Fruit fly (Drosophila melanogaster): ENCODE data around the gene CG14563.

CG14563 gene

dm6 chr3L:21891307-21891774, 49.2 kb upstream of the CG14563 start (continued):
- TF ChIP-seq CG18764 (GFP tag; optimal IDR thresholded peaks at IDR 0.05): no peak
- no peak for TF ChIP-seq tll (GFP tag; optimal IDR thresholded peaks at IDR 0.05)
- no peak for TF ChIP-seq CG4328 (GFP tag; optimal IDR thresholded peaks at IDR 0.05)
- TF ChIP-seq CG15696 (tag; optimal IDR thresholded peaks at IDR 0.05): no peak
- TF ChIP-seq en (GFP tag; optimal IDR thresholded peaks at IDR 0.05): no peak
- no peak for TF ChIP-seq CG7786 (GFP tag; optimal IDR thresholded peaks at IDR 0.05)
- no peak for TF ChIP-seq ewg (GFP tag; optimal IDR thresholded peaks at IDR 0.05)
- no peak for TF ChIP-seq CG3281 (GFP tag; optimal IDR thresholded peaks at IDR 0.05)
- peak; percentile 20 for TF ChIP-seq nom (GFP tag; optimal IDR thresholded peaks at IDR 0.05)
- TF ChIP-seq az2 (GFP tag; optimal IDR thresholded peaks at IDR 0.05): no peak
- TF ChIP-seq CG14667 (GFP tag; IDR thresholded peaks at IDR 0.05): no peak
- TF ChIP-seq BtbVII (GFP tag; optimal IDR thresholded peaks at IDR 0.05): no peak
- no peak for TF ChIP-seq CG7357 (GFP tag; IDR thresholded peaks at IDR 0.05)
- no peak for TF ChIP-seq CG34376 (GFP tag; optimal IDR thresholded peaks at IDR 0.05)
- TF ChIP-seq CG13424 (tag; optimal IDR thresholded peaks at IDR 0.05): no peak
- TF ChIP-seq CG6683 (GFP tag; optimal IDR thresholded peaks at IDR 0.05): no peak
- TF ChIP-seq B-H1 (GFP tag; IDR thresholded peaks at IDR 0.05): no peak
- no peak for TF ChIP-seq Oli (tag; optimal IDR thresholded peaks at IDR 0.05)
- no peak for TF ChIP-seq CG11398 (GFP tag; optimal IDR thresholded peaks at IDR 0.05)
- TF ChIP-seq pzg (GFP tag; optimal IDR thresholded peaks at IDR 0.05): no peak
- TF ChIP-seq Myb (GFP tag; optimal IDR thresholded peaks at IDR 0.05): no peak
- TF ChIP-seq CG12155 (GFP tag; optimal IDR thresholded peaks at IDR 0.05): no peak
- TF ChIP-seq dan (GFP tag; IDR thresholded peaks at IDR 0.05): no peak
- TF ChIP-seq YL-1 (GFP tag; optimal IDR thresholded peaks at IDR 0.05): no peak
- no peak for TF ChIP-seq CG43689 (GFP tag; IDR thresholded peaks at IDR 0.05)
- TF ChIP-seq CG9215 (GFP tag; IDR thresholded peaks at IDR 0.05): no peak
- TF ChIP-seq da (GFP tag; optimal IDR thresholded peaks at IDR 0.05): no peak
- TF ChIP-seq ATbp (GFP tag; optimal IDR thresholded peaks at IDR 0.05): no peak
- TF ChIP-seq CG7745 (tag; optimal IDR thresholded peaks at IDR 0.05): no peak
- no peak for TF ChIP-seq Hand (GFP tag; optimal IDR thresholded peaks at IDR 0.05)
- TF ChIP-seq yki (optimal IDR thresholded peaks at IDR 0.05): no peak
- TF ChIP-seq gcm (GFP tag; optimal IDR thresholded peaks at IDR 0.05): no peak
- no peak for TF ChIP-seq lab (GFP tag; optimal IDR thresholded peaks at IDR 0.05)
- TF ChIP-seq BEAF-32 (GFP tag; optimal IDR thresholded peaks at IDR 0.05): no peak
- TF ChIP-seq sima (GFP tag; optimal IDR thresholded peaks at IDR 0.05): no peak
- TF ChIP-seq bigmax (GFP tag; optimal IDR thresholded peaks at IDR 0.05): no peak
- no peak for TF ChIP-seq CG10431 (GFP tag; optimal IDR thresholded peaks at IDR 0.05)
- TF ChIP-seq CG14014 (GFP tag; IDR thresholded peaks at IDR 0.05): no peak
- no peak for TF ChIP-seq hkb (optimal IDR thresholded peaks at IDR 0.05)
- no peak for TF ChIP-seq hkb (GFP tag; IDR thresholded peaks at IDR 0.05)
- TF ChIP-seq nau (GFP tag; optimal IDR thresholded peaks at IDR 0.05): no peak
- TF ChIP-seq cad (GFP tag; optimal IDR thresholded peaks at IDR 0.05): no peak
- TF ChIP-seq CG2712 (tag; optimal IDR thresholded peaks at IDR 0.05): peak; percentile 4
- TF ChIP-seq zf30C (GFP tag; optimal IDR thresholded peaks at IDR 0.05): no peak
- TF ChIP-seq Vsx1 (GFP tag; optimal IDR thresholded peaks at IDR 0.05): no peak
- TF ChIP-seq crp (GFP tag; optimal IDR thresholded peaks at IDR 0.05): no peak
- TF ChIP-seq al (GFP tag; IDR thresholded peaks at IDR 0.05): no peak
- TF ChIP-seq MTF-1 (GFP tag; optimal IDR thresholded peaks at IDR 0.05; ENCODE audit: borderline replicate concordance): no peak
- TF ChIP-seq ato (GFP tag; IDR thresholded peaks at IDR 0.05; ENCODE audit: partially characterized antibody): no peak
- TF ChIP-seq CG12071 (GFP tag; optimal IDR thresholded peaks at IDR 0.05): no peak
- no peak for TF ChIP-seq Dip3 (GFP tag; optimal IDR thresholded peaks at IDR 0.05)

All from whole organism, embryonic.